Fruit fly (Drosophila melanogaster) whole organism, embryonic: ENCODE measurements around the gene cnc.
A peak's percentile ranks its signal among the peaks of the same experiment; 100 is the strongest.

ENCODE experiments used
- B-H2 ChIP-seq: fragments of 200-800 bp; sonication (Bioruptor generic); optimal IDR thresholded peaks from 2 replicates; lab custom pipeline; 2018; ENCODE audit warnings: missing biosample characterization, mild to moderate bottlenecking, missing genetic modification characterization
- BEAF-32 ChIP-seq: fragments of 200-800 bp; sonication (Bioruptor generic); optimal IDR thresholded peaks from 3 replicates; lab custom pipeline; 2017; ENCODE audit warnings: missing biosample characterization, missing genetic modification characterization, mild to moderate bottlenecking, moderate library complexity, missing genetic modification reagents
- BtbVII ChIP-seq: fragments of 200-800 bp; sonication (Bioruptor generic); optimal IDR thresholded peaks from 3 replicates; lab custom pipeline; 2017; ENCODE audit warnings: missing biosample characterization, mild to moderate bottlenecking, missing genetic modification characterization
- CG14014 ChIP-seq: fragments of 200-800 bp; sonication (Bioruptor generic); IDR thresholded peaks from 2 replicates; pipeline ENCODE4 v1.3.6; 2022; ENCODE audit warnings: missing biosample characterization, missing genetic modification characterization
- CG15479 ChIP-seq: fragments of 200-800 bp; sonication (Bioruptor generic); optimal IDR thresholded peaks from 3 replicates; lab custom pipeline; 2019; ENCODE audit warnings: missing biosample characterization, mild to moderate bottlenecking, missing genetic modification characterization, moderate library complexity
- CG17328 ChIP-seq: fragments of 200-800 bp; sonication (Bioruptor generic); IDR thresholded peaks from 2 replicates; pipeline ENCODE4 v1.3.6; 2022; ENCODE audit warnings: missing biosample characterization, missing genetic modification characterization
- CG17385 ChIP-seq: fragments of 200-800 bp; sonication (Bioruptor generic); optimal IDR thresholded peaks from 3 replicates; lab custom pipeline; 2018; ENCODE audit warnings: missing biosample characterization, mild to moderate bottlenecking, missing genetic modification characterization
- CG2120 ChIP-seq: fragments of 200-800 bp; sonication (Bioruptor generic); optimal IDR thresholded peaks from 3 replicates; lab custom pipeline; 2016; ENCODE audit warnings: missing biosample characterization, missing genetic modification characterization
- CG32767 ChIP-seq: fragments of 200-800 bp; sonication (Bioruptor generic); IDR thresholded peaks from 2 replicates; pipeline ENCODE4 v1.3.6; 2022; ENCODE audit warnings: missing biosample characterization, missing genetic modification characterization
- CG34224 ChIP-seq: fragments of 200-800 bp; sonication (Bioruptor generic); IDR thresholded peaks from 3 replicates; pipeline ENCODE4 v1.3.6; 2022; ENCODE audit warnings: missing biosample characterization, missing genetic modification characterization; ENCODE audit not compliant: partially characterized antibody
- CG42726 ChIP-seq: fragments of 200-800 bp; sonication (Bioruptor generic); IDR thresholded peaks from 2 replicates; pipeline ENCODE4 v1.3.6; 2022; ENCODE audit warnings: missing biosample characterization, missing genetic modification characterization; ENCODE audit not compliant: partially characterized antibody
- CG6791 ChIP-seq: fragments of 200-800 bp; sonication (Bioruptor generic); IDR thresholded peaks from 3 replicates; pipeline ENCODE4 v1.3.6; 2022; ENCODE audit warnings: missing biosample characterization, missing genetic modification characterization; ENCODE audit not compliant: partially characterized antibody
- CG7745 ChIP-seq: fragments of 200-800 bp; sonication (Bioruptor generic); optimal IDR thresholded peaks from 2 replicates; lab custom pipeline; 2018; ENCODE audit warnings: missing biosample characterization, mild to moderate bottlenecking, missing genetic modification characterization, moderate library complexity
- CG7987 ChIP-seq: fragments of 200-800 bp; sonication (Bioruptor generic); optimal IDR thresholded peaks from 2 replicates; lab custom pipeline; 2018; ENCODE audit warnings: missing biosample characterization, mild to moderate bottlenecking, missing genetic modification characterization, moderate library complexity
- CG8281 ChIP-seq: fragments of 200-800 bp; sonication (Bioruptor generic); optimal IDR thresholded peaks from 2 replicates; lab custom pipeline; 2018; ENCODE audit warnings: missing biosample characterization, mild to moderate bottlenecking, missing genetic modification characterization, moderate library complexity
- CG8388 ChIP-seq: fragments of 200-800 bp; sonication (Bioruptor generic); optimal IDR thresholded peaks from 2 replicates; lab custom pipeline; 2019; ENCODE audit warnings: missing biosample characterization, mild to moderate bottlenecking, missing genetic modification characterization, moderate library complexity
- Fer2 ChIP-seq: fragments of 200-800 bp; sonication (Bioruptor generic); optimal IDR thresholded peaks from 2 replicates; lab custom pipeline; 2018; ENCODE audit warnings: missing biosample characterization, mild to moderate bottlenecking, missing genetic modification characterization, moderate library complexity
- GATAe ChIP-seq: fragments of 200-800 bp; sonication (Bioruptor generic); conservative IDR thresholded peaks from 2 replicates; pipeline ENCODE4 v1.3.6; 2022; ENCODE audit warnings: missing biosample characterization, missing genetic modification characterization
- HHEX ChIP-seq: fragments of 200-800 bp; sonication (Bioruptor generic); optimal IDR thresholded peaks from 3 replicates; lab custom pipeline; 2017; ENCODE audit warnings: missing biosample characterization, mild to moderate bottlenecking, missing genetic modification characterization, missing genetic modification reagents
- HmgZ ChIP-seq: fragments of 200-800 bp; sonication (Bioruptor generic); optimal IDR thresholded peaks from 2 replicates; lab custom pipeline; 2018; ENCODE audit warnings: missing biosample characterization, mild to moderate bottlenecking, missing genetic modification characterization
- Hmr ChIP-seq: fragments of 200-800 bp; sonication (Bioruptor generic); optimal IDR thresholded peaks from 3 replicates; lab custom pipeline; 2017; ENCODE audit warnings: mild to moderate bottlenecking, missing biosample characterization, missing genetic modification reagents, missing genetic modification characterization
- Hmx ChIP-seq: fragments of 200-800 bp; sonication (Bioruptor generic); optimal IDR thresholded peaks from 2 replicates; lab custom pipeline; 2016; ENCODE audit warnings: missing biosample characterization, missing genetic modification characterization
- Hr51 ChIP-seq, 2 experiments: fragments of 200-800 bp; sonication (Bioruptor generic); optimal IDR thresholded peaks; 2 replicates in 1 of 2; 3 replicates in 1 of 2; lab custom pipeline; 2016 to 2018; ENCODE audit warnings: missing biosample characterization in 2 of 2, missing genetic modification characterization in 2 of 2, mild to moderate bottlenecking in 1 of 2, moderate library complexity in 1 of 2
- MTF-1 ChIP-seq: fragments of 200-800 bp; sonication (Bioruptor generic); optimal IDR thresholded peaks from 2 replicates; lab custom pipeline; 2018; ENCODE audit warnings: missing biosample characterization, mild to moderate bottlenecking, missing genetic modification characterization, borderline replicate concordance
- Nf-YC ChIP-seq: fragments of 200-800 bp; optimal IDR thresholded peaks from 3 replicates; lab custom pipeline; 2019; ENCODE audit warnings: missing biosample characterization, mild to moderate bottlenecking, missing genetic modification characterization, moderate library complexity
- Pdp1 ChIP-seq, 2 experiments: fragments of 200-800 bp; sonication (Bioruptor generic); optimal IDR thresholded peaks; 3 replicates each; lab custom pipeline; 2016; ENCODE audit warnings: missing biosample characterization in 2 of 2, missing genetic modification characterization in 2 of 2, mild to moderate bottlenecking in 1 of 2, moderate library complexity in 1 of 2
- Rfx ChIP-seq: fragments of 200-800 bp; sonication (Bioruptor generic); IDR thresholded peaks from 2 replicates; pipeline ENCODE4 v1.3.6; 2022; ENCODE audit warnings: missing biosample characterization, missing genetic modification characterization
- Ssrp ChIP-seq: fragments of 200-800 bp; sonication (Bioruptor generic); optimal IDR thresholded peaks from 2 replicates; lab custom pipeline; 2018; ENCODE audit warnings: missing biosample characterization, mild to moderate bottlenecking, missing genetic modification characterization, moderate library complexity
- Vsx1 ChIP-seq: fragments of 200-800 bp; sonication (Bioruptor generic); optimal IDR thresholded peaks from 2 replicates; lab custom pipeline; 2017; ENCODE audit warnings: missing biosample characterization, mild to moderate bottlenecking, missing genetic modification characterization, missing genetic modification reagents
- Xbp1 ChIP-seq: fragments of 200-800 bp; sonication (Bioruptor generic); optimal IDR thresholded peaks from 3 replicates; lab custom pipeline; 2016; ENCODE audit warnings: missing biosample characterization, mild to moderate bottlenecking, missing genetic modification characterization
- amos ChIP-seq: fragments of 200-800 bp; sonication (Bioruptor generic); IDR thresholded peaks from 2 replicates; pipeline ENCODE4 v1.3.6; 2022; ENCODE audit warnings: missing biosample characterization, missing genetic modification characterization; ENCODE audit not compliant: partially characterized antibody
- ato ChIP-seq: fragments of 200-800 bp; sonication (Bioruptor generic); IDR thresholded peaks from 2 replicates; pipeline ENCODE4 v1.3.6; 2022; ENCODE audit warnings: missing biosample characterization, missing genetic modification characterization; ENCODE audit not compliant: partially characterized antibody
- cwo ChIP-seq: fragments of 200-800 bp; sonication (Bioruptor generic); optimal IDR thresholded peaks from 3 replicates; lab custom pipeline; 2017; ENCODE audit warnings: missing biosample characterization, missing genetic modification characterization, mild to moderate bottlenecking, moderate library complexity, missing genetic modification reagents
- ems ChIP-seq: fragments of 200-800 bp; sonication (Bioruptor generic); optimal IDR thresholded peaks from 3 replicates; lab custom pipeline; 2016; ENCODE audit warnings: missing biosample characterization, missing genetic modification characterization
- grn ChIP-seq: fragments of 200-800 bp; sonication (Bioruptor generic); optimal IDR thresholded peaks from 3 replicates; lab custom pipeline; 2017; ENCODE audit warnings: missing biosample characterization, missing genetic modification characterization
- jumu ChIP-seq: fragments of 200-800 bp; sonication (Bioruptor generic); optimal IDR thresholded peaks from 3 replicates; lab custom pipeline; 2016; ENCODE audit warnings: missing biosample characterization, missing genetic modification characterization
- kni ChIP-seq: fragments of 200-800 bp; sonication (Bioruptor generic); optimal IDR thresholded peaks from 3 replicates; lab custom pipeline; 2017; ENCODE audit warnings: mild to moderate bottlenecking, missing biosample characterization, missing genetic modification reagents, missing genetic modification characterization
- oc ChIP-seq: fragments of 200-800 bp; sonication (Bioruptor generic); optimal IDR thresholded peaks from 2 replicates; lab custom pipeline; 2018; ENCODE audit warnings: missing biosample characterization, mild to moderate bottlenecking, missing genetic modification characterization, moderate library complexity
- org-1 ChIP-seq: fragments of 200-800 bp; sonication (Bioruptor generic); optimal IDR thresholded peaks from 2 replicates; lab custom pipeline; 2017; ENCODE audit warnings: missing biosample characterization, missing genetic modification characterization
- pb ChIP-seq: fragments of 200-800 bp; sonication (Bioruptor generic); optimal IDR thresholded peaks from 3 replicates; lab custom pipeline; 2016; ENCODE audit warnings: missing biosample characterization, missing genetic modification characterization
- pho ChIP-seq: fragments of 200-800 bp; sonication (Bioruptor generic); optimal IDR thresholded peaks from 2 replicates; lab custom pipeline; 2016; ENCODE audit warnings: missing biosample characterization, missing genetic modification characterization
- rib ChIP-seq: fragments of 200-800 bp; sonication (Bioruptor generic); IDR thresholded peaks from 2 replicates; pipeline ENCODE4 v1.3.6; 2022; ENCODE audit warnings: missing biosample characterization, missing genetic modification characterization
- sd ChIP-seq: fragments of 200-800 bp; sonication (Bioruptor generic); optimal IDR thresholded peaks from 3 replicates; lab custom pipeline; 2018; ENCODE audit warnings: missing biosample characterization, mild to moderate bottlenecking, missing genetic modification characterization, moderate library complexity
- slou ChIP-seq: fragments of 200-800 bp; sonication (Bioruptor generic); optimal IDR thresholded peaks from 3 replicates; lab custom pipeline; 2016; ENCODE audit warnings: missing biosample characterization, missing genetic modification characterization
- tna ChIP-seq: fragments of 200-800 bp; sonication (Bioruptor generic); IDR thresholded peaks from 2 replicates; pipeline ENCODE4 v1.3.6; 2022; ENCODE audit warnings: missing biosample characterization, missing genetic modification characterization; ENCODE audit not compliant: partially characterized antibody
- usp ChIP-seq: fragments of >200 bp; optimal IDR thresholded peaks from 2 replicates; lab custom pipeline; 2017; ENCODE audit warnings: missing biosample characterization, missing genetic modification characterization
- zen2 ChIP-seq: fragments of 200-800 bp; sonication (Bioruptor generic); IDR thresholded peaks from 3 replicates; pipeline ENCODE4 v1.3.6; 2022; ENCODE audit warnings: missing biosample characterization, missing genetic modification characterization; ENCODE audit not compliant: partially characterized antibody
- zf30C ChIP-seq: fragments of 200-800 bp; sonication (Bioruptor generic); optimal IDR thresholded peaks from 3 replicates; lab custom pipeline; 2018; ENCODE audit warnings: missing biosample characterization, mild to moderate bottlenecking, missing genetic modification characterization

The cnc gene

dm6 chr3R:23223151-23223810 is 3.2 kb downstream of the cnc start (continued):
- TF ChIP-seq CG17385 (GFP tag; lab: Kevin White, UChicago) (no peak), HmgZ (tag; lab: Kevin White, UChicago) (no peak), MTF-1 (GFP tag; lab: Kevin White, UChicago) (no peak), Rfx (GFP tag; lab: Robert Waterston, UW) (peak; percentile 4; the same call in 1 of the 2 replicates), CG34224 (GFP tag; lab: Robert Waterston, UW) (no peak), HHEX (GFP tag; lab: Kevin White, UChicago) (peak; percentile 43), pb (no peak), CG7745 (tag; lab: Kevin White, UChicago) (no peak), Ssrp (no peak), cwo (GFP tag; lab: Kevin White, UChicago) (peak; percentile 11), CG8388 (GFP tag; lab: Kevin White, UChicago) (no peak), CG42726 (GFP tag; lab: Robert Waterston, UW) (no peak), Vsx1 (GFP tag; lab: Kevin White, UChicago) (no peak), CG17328 (no peak), GATAe (GFP tag; lab: Robert Waterston, UW) (no peak; the same call in 1 of the 2 replicates), amos (GFP tag; lab: Robert Waterston, UW) (no peak), kni (GFP tag; lab: Kevin White, UChicago) (no peak), Nf-YC (tag; lab: Kevin White, UChicago) (no peak), B-H2 (GFP tag; lab: Kevin White, UChicago) (no peak), BtbVII (GFP tag; lab: Kevin White, UChicago) (no peak), CG6791 (GFP tag; lab: Robert Waterston, UW) (no peak), slou (no peak), usp (no peak), Xbp1 (GFP tag; lab: Kevin White, UChicago) (no peak), rib (GFP tag; lab: Robert Waterston, UW) (no peak; the same call in 1 of the 2 replicates), Hmx (GFP tag; lab: Kevin White, UChicago) (no peak), Pdp1 (GFP tag; optimal IDR thresholded peaks at IDR 0.05; lab: Kevin White, UChicago) (peak in 1 of 2 experiments; percentile 14), CG15479 (no peak), sd (peak; percentile 76), Fer2 (tag; lab: Kevin White, UChicago) (no peak), jumu (GFP tag; lab: Kevin White, UChicago) (no peak), pho (GFP tag; lab: Kevin White, UChicago) (no peak), CG32767 (GFP tag; lab: Robert Waterston, UW) (no peak), BEAF-32 (no peak), CG7987 (GFP tag; lab: Kevin White, UChicago) (no peak), zf30C (GFP tag; lab: Kevin White, UChicago) (no peak), ato (GFP tag; lab: Robert Waterston, UW) (no peak), tna (GFP tag; lab: Robert Waterston, UW) (no peak), CG14014 (GFP tag; lab: Robert Waterston, UW) (no peak), zen2 (GFP tag; lab: Robert Waterston, UW) (no peak), Hr51 (GFP tag; optimal IDR thresholded peaks at IDR 0.05; lab: Kevin White, UChicago) (no peak), grn (GFP tag; lab: Kevin White, UChicago) (peak; percentile 60), oc (tag; lab: Kevin White, UChicago) (no peak), CG8281 (tag; lab: Kevin White, UChicago) (no peak), CG2120 (peak; percentile 44), ems (GFP tag; lab: Kevin White, UChicago) (no peak), Hmr (peak; percentile 1), org-1 (GFP tag; lab: Kevin White, UChicago) (no peak)
